Worm (Caenorhabditis elegans): Measurements from ENCODE around the gene pgm-1.

DNA sequence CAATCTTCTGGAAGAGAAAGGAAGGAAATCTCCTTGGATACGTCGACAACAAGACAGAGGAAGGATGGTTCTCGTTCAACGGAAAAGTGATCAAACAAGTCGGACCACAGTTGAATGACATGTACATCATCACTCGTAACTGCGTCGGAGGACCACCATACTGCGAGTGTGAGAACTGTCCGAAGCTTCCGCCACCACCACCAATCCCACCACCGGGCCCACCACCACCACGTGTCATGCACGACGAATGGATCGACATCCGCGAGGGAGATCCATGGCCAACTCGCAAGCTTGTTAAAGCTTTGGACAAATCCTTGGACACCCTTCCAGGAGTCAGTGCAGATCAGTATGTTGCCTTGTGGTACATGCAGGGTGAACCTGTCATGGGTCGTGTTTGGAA lies 42.0 kb downstream of the pgm-1 start:
- TF ChIP-seq lin-11 (tag; optimal IDR thresholded peaks at IDR 0.05) (no peak), hlh-30 (tag; optimal IDR thresholded peaks at IDR 0.05; ENCODE audit: insufficient read depth) (no peak), tbx-2 (tag; optimal IDR thresholded peaks at IDR 0.05) (no peak), ama-1 (optimal IDR thresholded peaks at IDR 0.05) (no peak)

Data from whole organism, late embryonic.